Fruit fly (Drosophila melanogaster) whole organism, prepupa: ENCODE data around the gene CG15728.

Source experiments
- Blimp-1 ChIP-seq: fragments of 200-800 bp; sonication (Bioruptor generic); optimal IDR thresholded peaks from 3 replicates; lab custom pipeline; 2017; ENCODE audit warnings: missing biosample characterization, missing genetic modification characterization, mild to moderate bottlenecking, moderate library complexity, missing genetic modification reagents
- CG10631 ChIP-seq: fragments of 200-800 bp; sonication (Bioruptor generic); optimal IDR thresholded peaks from 2 replicates; lab custom pipeline; 2016; ENCODE audit warnings: missing biosample characterization, missing genetic modification characterization
- CG10669 ChIP-seq: fragments of 200-800 bp; sonication (Bioruptor generic); optimal IDR thresholded peaks from 3 replicates; lab custom pipeline; 2018; ENCODE audit warnings: missing biosample characterization, mild to moderate bottlenecking, missing genetic modification characterization, moderate library complexity
- CG11294 ChIP-seq: fragments of 200-800 bp; sonication (Bioruptor generic); IDR thresholded peaks from 2 replicates; pipeline ENCODE4 v1.3.6; 2022; ENCODE audit warnings: missing biosample characterization, missing genetic modification characterization
- CG15336 ChIP-seq: fragments of 200-800 bp; sonication (Bioruptor generic); IDR thresholded peaks from 2 replicates; pipeline ENCODE4 v1.3.6; 2022; ENCODE audit warnings: missing biosample characterization, missing genetic modification characterization
- CG1621 ChIP-seq: fragments of 200-800 bp; sonication (Bioruptor generic); optimal IDR thresholded peaks from 3 replicates; lab custom pipeline; 2018; ENCODE audit warnings: missing biosample characterization, mild to moderate bottlenecking, missing genetic modification characterization
- CG16779 ChIP-seq: fragments of 200-800 bp; sonication (Bioruptor generic); optimal IDR thresholded peaks from 3 replicates; lab custom pipeline; 2017; ENCODE audit warnings: missing biosample characterization, mild to moderate bottlenecking, missing genetic modification characterization
- CG3032 ChIP-seq: fragments of 200-800 bp; optimal IDR thresholded peaks from 2 replicates; lab custom pipeline; 2019; ENCODE audit warnings: missing biosample characterization, mild to moderate bottlenecking, missing genetic modification characterization, moderate library complexity
- CG32006 ChIP-seq: fragments of 200-800 bp; sonication (Bioruptor generic); optimal IDR thresholded peaks from 3 replicates; lab custom pipeline; 2017; ENCODE audit warnings: missing biosample characterization, mild to moderate bottlenecking, missing genetic modification characterization
- CG3919 ChIP-seq: fragments of 200-800 bp; sonication (Bioruptor generic); optimal IDR thresholded peaks from 3 replicates; lab custom pipeline; 2016; ENCODE audit warnings: missing biosample characterization, missing genetic modification characterization
- CG6163 ChIP-seq: fragments of 200-800 bp; sonication (Bioruptor generic); IDR thresholded peaks from 3 replicates; pipeline ENCODE4 v1.3.6; 2022; ENCODE audit warnings: missing biosample characterization, missing genetic modification characterization
- CG6276 ChIP-seq: fragments of 200-800 bp; sonication (Bioruptor generic); optimal IDR thresholded peaks from 2 replicates; lab custom pipeline; 2017; ENCODE audit warnings: missing biosample characterization, mild to moderate bottlenecking, missing genetic modification characterization
- CG6854 ChIP-seq: fragments of 200-800 bp; sonication (Bioruptor generic); optimal IDR thresholded peaks from 2 replicates; lab custom pipeline; 2017; ENCODE audit warnings: missing biosample characterization, mild to moderate bottlenecking, missing genetic modification characterization
- CG7368 ChIP-seq: fragments of 200-800 bp; sonication (Bioruptor generic); optimal IDR thresholded peaks from 3 replicates; lab custom pipeline; 2016; ENCODE audit warnings: missing biosample characterization, missing genetic modification characterization
- CG8119 ChIP-seq: fragments of 200-800 bp; sonication (Bioruptor generic); IDR thresholded peaks from 3 replicates; pipeline ENCODE4 v1.3.6; 2022; ENCODE audit warnings: missing biosample characterization, missing genetic modification characterization
- CG8319 ChIP-seq: fragments of 200-800 bp; sonication (Bioruptor generic); optimal IDR thresholded peaks from 3 replicates; lab custom pipeline; 2016; ENCODE audit warnings: missing biosample characterization, missing genetic modification characterization
- CG8632 ChIP-seq: fragments of 200-800 bp; sonication (Bioruptor generic); optimal IDR thresholded peaks from 3 replicates; lab custom pipeline; 2016; ENCODE audit warnings: missing biosample characterization, missing genetic modification characterization
- CG9139 ChIP-seq: fragments of 200-800 bp; sonication (Bioruptor generic); optimal IDR thresholded peaks from 3 replicates; lab custom pipeline; 2017; ENCODE audit warnings: missing biosample characterization, mild to moderate bottlenecking, missing genetic modification characterization
- Eip75B ChIP-seq: fragments of 200-800 bp; sonication (Bioruptor generic); optimal IDR thresholded peaks from 3 replicates; lab custom pipeline; 2016; ENCODE audit warnings: missing biosample characterization, missing genetic modification characterization
- Eip78C ChIP-seq: fragments of 200-800 bp; sonication (Bioruptor generic); peaks from one replicate; lab custom pipeline; 2016; ENCODE audit warnings: missing biosample characterization, missing genetic modification characterization
- Eip93F ChIP-seq: fragments of 200-800 bp; sonication (Bioruptor generic); optimal IDR thresholded peaks from 2 replicates; lab custom pipeline; 2016; ENCODE audit warnings: missing biosample characterization, mild to moderate bottlenecking, missing genetic modification characterization
- Ets21C ChIP-seq: fragments of 200-800 bp; sonication (Bioruptor generic); optimal IDR thresholded peaks from 3 replicates; lab custom pipeline; 2016; ENCODE audit warnings: missing biosample characterization, missing genetic modification characterization
- Ets96B ChIP-seq: fragments of 200-800 bp; optimal IDR thresholded peaks from 2 replicates; lab custom pipeline; 2019; ENCODE audit warnings: missing biosample characterization, mild to moderate bottlenecking, missing genetic modification characterization, moderate library complexity
- Gug ChIP-seq: fragments of 200-800 bp; sonication (Bioruptor generic); IDR thresholded peaks from 2 replicates; pipeline ENCODE4 v1.3.6; 2022; ENCODE audit warnings: missing biosample characterization, missing genetic modification characterization
- Hr38 ChIP-seq: sonication (Bioruptor generic); optimal IDR thresholded peaks from 2 replicates; lab custom pipeline; 2016; ENCODE audit warnings: missing biosample characterization, missing genetic modification characterization
- Hr39 ChIP-seq: fragments of 200-800 bp; sonication (Bioruptor generic); optimal IDR thresholded peaks from 2 replicates; lab custom pipeline; 2016; ENCODE audit warnings: missing biosample characterization, missing genetic modification characterization
- Hr4 ChIP-seq: fragments of 200-800 bp; sonication (Bioruptor generic); optimal IDR thresholded peaks from 3 replicates; lab custom pipeline; 2016; ENCODE audit warnings: missing biosample characterization, missing genetic modification characterization
- OdsH ChIP-seq: fragments of 200-800 bp; sonication (Bioruptor generic); optimal IDR thresholded peaks from 3 replicates; lab custom pipeline; 2016; ENCODE audit warnings: missing biosample characterization, missing genetic modification characterization
- Sox102F ChIP-seq: fragments of 200-800 bp; sonication (Bioruptor generic); optimal IDR thresholded peaks from 2 replicates; lab custom pipeline; 2016; ENCODE audit warnings: missing biosample characterization, mild to moderate bottlenecking, missing genetic modification characterization
- Sox14 ChIP-seq: fragments of 200-800 bp; sonication (Bioruptor generic); optimal IDR thresholded peaks from 3 replicates; lab custom pipeline; 2016; ENCODE audit warnings: missing biosample characterization, missing genetic modification characterization
- achi ChIP-seq: fragments of 200-800 bp; sonication (Bioruptor generic); optimal IDR thresholded peaks from 3 replicates; lab custom pipeline; 2016; ENCODE audit warnings: missing biosample characterization, missing genetic modification characterization
- acj6 ChIP-seq: fragments of 200-800 bp; sonication (Bioruptor generic); optimal IDR thresholded peaks from 3 replicates; lab custom pipeline; 2016; ENCODE audit warnings: missing biosample characterization, missing genetic modification characterization
- cyc ChIP-seq: fragments of 200-800 bp; sonication (Bioruptor generic); optimal IDR thresholded peaks from 3 replicates; lab custom pipeline; 2016; ENCODE audit warnings: missing biosample characterization, missing genetic modification characterization
- dac ChIP-seq: fragments of 200-800 bp; sonication (Bioruptor generic); optimal IDR thresholded peaks from 2 replicates; lab custom pipeline; 2017; ENCODE audit warnings: missing biosample characterization, mild to moderate bottlenecking, missing genetic modification characterization
- dsx ChIP-seq: fragments of 200-800 bp; optimal IDR thresholded peaks from 3 replicates; lab custom pipeline; 2019; ENCODE audit warnings: missing biosample characterization, mild to moderate bottlenecking, missing genetic modification characterization, moderate library complexity; ENCODE audit not compliant: poor library complexity, severe bottlenecking
- esn ChIP-seq: fragments of 200-800 bp; sonication (Bioruptor generic); optimal IDR thresholded peaks from 2 replicates; lab custom pipeline; 2016; ENCODE audit warnings: missing biosample characterization, mild to moderate bottlenecking, missing genetic modification characterization, moderate library complexity
- fd85E ChIP-seq: fragments of 200-800 bp; sonication (Bioruptor generic); optimal IDR thresholded peaks from 3 replicates; lab custom pipeline; 2016; ENCODE audit warnings: missing biosample characterization, missing genetic modification characterization
- fkh ChIP-seq: fragments of 200-800 bp; sonication (Bioruptor generic); optimal IDR thresholded peaks from 3 replicates; lab custom pipeline; 2017; ENCODE audit warnings: missing biosample characterization, mild to moderate bottlenecking, missing genetic modification characterization, moderate library complexity
- net ChIP-seq: fragments of 200-800 bp; sonication (Bioruptor generic); optimal IDR thresholded peaks from 3 replicates; lab custom pipeline; 2016; ENCODE audit warnings: missing biosample characterization, missing genetic modification characterization
- pdm3 ChIP-seq: fragments of 200-800 bp; sonication (Bioruptor generic); optimal IDR thresholded peaks from 3 replicates; lab custom pipeline; 2016; ENCODE audit warnings: missing biosample characterization, missing genetic modification characterization
- salr ChIP-seq, 2 experiments: fragments of 200-800 bp; sonication (Bioruptor generic); optimal IDR thresholded peaks; 3 replicates each; lab custom pipeline; 2016 to 2018; ENCODE audit warnings: missing biosample characterization in 2 of 2, missing genetic modification characterization in 2 of 2, mild to moderate bottlenecking in 1 of 2
- spab ChIP-seq: fragments of 200-800 bp; sonication (Bioruptor generic); optimal IDR thresholded peaks from 2 replicates; lab custom pipeline; 2017; ENCODE audit warnings: missing biosample characterization, mild to moderate bottlenecking, missing genetic modification characterization, missing genetic modification reagents
- ss ChIP-seq, 2 experiments: fragments of 200-800 bp; sonication (Bioruptor generic); optimal IDR thresholded peaks; 2 replicates in 1 of 2; 3 replicates in 1 of 2; lab custom pipeline; 2017 to 2018; ENCODE audit warnings: mild to moderate bottlenecking in 2 of 2, missing biosample characterization in 2 of 2, missing genetic modification characterization in 2 of 2, moderate library complexity in 1 of 2
- svp ChIP-seq: fragments of 200-800 bp; sonication (Bioruptor generic); peaks from one replicate; lab custom pipeline; 2016; ENCODE audit warnings: missing biosample characterization, missing genetic modification characterization
- topi ChIP-seq: fragments of 200-800 bp; sonication (Bioruptor generic); optimal IDR thresholded peaks from 3 replicates; lab custom pipeline; 2016; ENCODE audit warnings: missing biosample characterization, missing genetic modification characterization
- vri ChIP-seq: fragments of 200-800 bp; sonication (Bioruptor generic); optimal IDR thresholded peaks from 3 replicates; lab custom pipeline; 2016; ENCODE audit warnings: missing biosample characterization, mild to moderate bottlenecking, missing genetic modification characterization

CG15728 gene

DNA sequence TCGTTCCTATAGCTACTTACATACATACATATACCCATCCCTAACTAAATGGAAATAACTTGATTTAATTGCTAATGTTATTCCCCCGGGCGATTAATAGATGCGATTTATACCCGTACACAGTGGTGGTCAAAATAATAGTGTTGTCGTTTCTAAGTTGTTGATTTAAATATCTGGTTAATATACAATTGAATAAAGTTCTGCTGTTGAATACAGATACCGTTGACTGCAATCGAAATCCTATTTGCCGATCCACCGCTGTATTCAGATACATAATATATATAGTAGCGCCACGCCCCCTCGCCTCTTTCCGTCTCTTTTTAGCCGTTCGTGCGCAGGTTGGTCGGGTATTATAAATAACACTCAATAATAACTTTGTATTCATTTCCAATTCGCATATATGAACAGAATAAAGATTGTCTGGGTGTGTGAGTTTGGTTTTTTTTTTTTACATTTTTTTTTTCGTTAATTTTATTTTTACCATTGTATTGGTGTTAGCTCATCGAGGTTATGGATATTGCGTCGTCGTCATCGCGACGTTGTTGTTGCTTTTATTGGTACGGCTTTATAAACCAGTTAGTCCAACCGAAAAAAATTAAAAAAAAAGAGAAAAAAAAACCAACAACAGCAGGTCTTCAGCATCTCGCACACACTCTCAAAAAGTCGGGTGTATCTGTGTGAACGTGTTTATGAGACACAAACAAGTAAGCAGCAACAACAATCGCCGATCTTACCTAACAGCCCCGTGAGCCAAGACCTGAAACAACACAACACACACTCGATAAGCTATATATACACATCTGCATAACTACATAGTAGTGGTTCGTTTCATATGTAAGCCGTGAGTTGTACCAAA lies 48.5 kb downstream of the CG15728 start (continued):
- TF ChIP-seq ss (GFP tag; optimal IDR thresholded peaks at IDR 0.05; lab: Kevin White, UChicago) (peak; percentile 91 to 93), Ets96B (tag; lab: Kevin White, UChicago) (peak; percentile 57), CG3032 (tag; lab: Kevin White, UChicago) (peak; percentile 27), CG8632 (GFP tag; lab: Kevin White, UChicago) (peak; percentile 29), Hr39 (GFP tag; lab: Kevin White, UChicago) (peak; percentile 16), cyc (GFP tag; lab: Kevin White, UChicago) (no peak), esn (peak; percentile 28), CG3919 (GFP tag; lab: Kevin White, UChicago) (peak; percentile 32), CG6163 (peak; percentile 77), CG10669 (GFP tag; lab: Kevin White, UChicago) (peak; percentile 44), topi (GFP tag; lab: Kevin White, UChicago) (peak; percentile 36), spab (peak; percentile 68), CG11294 (no peak), vri (GFP tag; lab: Kevin White, UChicago) (peak; percentile 94), CG9139 (peak; percentile 84), achi (GFP tag; lab: Kevin White, UChicago) (peak; percentile 4), CG16779 (tag; lab: Kevin White, UChicago) (peak; percentile 73), CG6854 (peak; percentile 76), fd85E (GFP tag; lab: Kevin White, UChicago) (no peak), dsx (GFP tag; lab: Kevin White, UChicago) (peak; percentile 76), dac (no peak), CG15336 (GFP tag; lab: Robert Waterston, UW) (peak; percentile 30; the same call in 1 of the 2 replicates), Eip78C (GFP tag; lab: Kevin White, UChicago) (peak; percentile 76), svp (GFP tag; lab: Kevin White, UChicago) (peak; percentile 56)

dm6 chrX:12673833-12674541 lies 49.9 kb downstream of the CG15728 start:
- TF ChIP-seq Sox14 (peak; percentile 14), Hr39 (GFP tag; lab: Kevin White, UChicago) (no peak), cyc (GFP tag; lab: Kevin White, UChicago) (no peak), esn (no peak), pdm3 (GFP tag; lab: Kevin White, UChicago) (no peak), Ets96B (tag; lab: Kevin White, UChicago) (peak; percentile 64), salr (GFP tag; optimal IDR thresholded peaks at IDR 0.05; lab: Kevin White, UChicago) (peak in 1 of 2 experiments; percentile 24), CG10631 (GFP tag; lab: Kevin White, UChicago) (peak; percentile 4), Ets21C (no peak), Eip93F (GFP tag; lab: Kevin White, UChicago) (no peak), Gug (GFP tag; lab: Robert Waterston, UW) (no peak), CG1621 (tag; lab: Kevin White, UChicago) (peak; percentile 56), CG3032 (tag; lab: Kevin White, UChicago) (peak; percentile 30), vri (GFP tag; lab: Kevin White, UChicago) (peak; percentile 90), OdsH (GFP tag; lab: Kevin White, UChicago) (no peak), CG32006 (GFP tag; lab: Kevin White, UChicago) (no peak), Sox102F (GFP tag; lab: Kevin White, UChicago) (peak; percentile 21), CG9139 (peak; percentile 83), net (no peak), Eip75B (GFP tag; lab: Kevin White, UChicago) (peak; percentile 55), CG6854 (peak; percentile 64), dac (no peak), CG8319 (GFP tag; lab: Kevin White, UChicago) (no peak), CG7368 (peak; percentile 22), CG8632 (GFP tag; lab: Kevin White, UChicago) (no peak), fkh (GFP tag; lab: Kevin White, UChicago) (peak; percentile 49), CG8119 (GFP tag; lab: Robert Waterston, UW) (peak; percentile 58; the same call in 2 of the 3 replicates), acj6 (GFP tag; lab: Kevin White, UChicago) (no peak), CG3919 (GFP tag; lab: Kevin White, UChicago) (peak; percentile 10), Hr4 (GFP tag; lab: Kevin White, UChicago) (no peak), CG6276 (GFP tag; lab: Kevin White, UChicago) (peak; percentile 29), Blimp-1 (GFP tag; lab: Kevin White, UChicago) (peak; percentile 67), Hr38 (GFP tag; lab: Kevin White, UChicago) (no peak)
